Fruit fly (Drosophila melanogaster) ovary, adult (tissue): Measurements from ENCODE around the gene CG32700.

Source experiments
- CG17801 ChIP-seq: fragments of 200-800 bp; optimal IDR thresholded peaks from 2 replicates; lab custom pipeline; 2019; ENCODE audit warnings: missing biosample characterization, mild to moderate bottlenecking, missing genetic modification characterization, moderate library complexity; ENCODE audit not compliant: partially characterized antibody

Gene CG32700

DNA sequence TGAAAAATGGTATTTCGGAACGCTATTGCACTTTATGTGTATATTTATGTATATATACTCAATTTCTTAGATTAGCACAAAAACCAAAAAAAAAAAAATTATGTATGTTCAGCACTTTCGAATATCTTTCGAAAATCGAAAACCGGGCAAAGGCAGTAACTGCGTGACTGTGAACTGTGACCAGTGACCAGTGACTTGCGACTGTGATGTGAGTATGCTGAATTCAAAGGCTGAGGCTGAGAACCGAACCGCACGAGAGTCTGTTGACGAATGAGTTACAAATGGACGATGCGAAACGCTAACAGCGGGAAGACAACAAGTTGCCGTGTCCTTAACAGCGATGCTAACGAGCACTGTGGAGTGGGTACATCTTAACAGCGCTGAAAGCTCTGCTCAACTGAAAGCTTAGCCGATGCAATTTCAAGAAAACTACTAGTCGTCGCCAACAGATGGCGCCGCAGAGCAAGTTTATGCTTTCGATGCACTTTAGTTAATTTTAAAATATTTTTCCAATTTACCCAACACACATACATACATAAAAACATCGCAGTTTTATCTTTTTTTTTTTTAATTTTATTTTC, at the start of gene CG32700:
TSS of gene CG32700 (minus strand) at position 274 of the 581 bp plus-strand sequence.
- no peak for TF ChIP-seq CG17801

dm6 chrX:9600083-9600817, 49.6 kb upstream of the CG32700 start:
- TF ChIP-seq CG17801 = no peak

- no peak for TF ChIP-seq CG17801
Observed at dm6 chrX:9599158-9600082, 48.8 kb upstream of the CG32700 start.

DNA sequence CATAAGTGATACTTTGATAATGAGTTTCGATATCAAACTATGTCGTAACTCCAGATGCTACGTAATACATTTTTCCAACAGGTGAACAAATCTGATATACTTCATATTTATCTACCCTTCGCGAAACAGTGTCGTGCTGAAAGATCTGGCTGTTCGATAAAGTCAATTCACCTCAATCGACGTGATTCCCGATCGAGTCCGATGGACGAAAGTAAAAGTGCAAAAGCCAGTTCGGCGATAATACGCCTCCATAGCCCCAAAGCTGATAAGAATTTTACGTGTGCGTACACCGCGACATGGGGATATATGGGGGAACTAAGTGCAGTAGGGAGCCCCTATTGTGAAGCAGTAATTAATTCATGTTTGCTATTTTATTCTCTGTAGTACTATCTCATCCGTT, 47.5 kb upstream of the CG32700 start:
- no peak for TF ChIP-seq CG17801

DNA sequence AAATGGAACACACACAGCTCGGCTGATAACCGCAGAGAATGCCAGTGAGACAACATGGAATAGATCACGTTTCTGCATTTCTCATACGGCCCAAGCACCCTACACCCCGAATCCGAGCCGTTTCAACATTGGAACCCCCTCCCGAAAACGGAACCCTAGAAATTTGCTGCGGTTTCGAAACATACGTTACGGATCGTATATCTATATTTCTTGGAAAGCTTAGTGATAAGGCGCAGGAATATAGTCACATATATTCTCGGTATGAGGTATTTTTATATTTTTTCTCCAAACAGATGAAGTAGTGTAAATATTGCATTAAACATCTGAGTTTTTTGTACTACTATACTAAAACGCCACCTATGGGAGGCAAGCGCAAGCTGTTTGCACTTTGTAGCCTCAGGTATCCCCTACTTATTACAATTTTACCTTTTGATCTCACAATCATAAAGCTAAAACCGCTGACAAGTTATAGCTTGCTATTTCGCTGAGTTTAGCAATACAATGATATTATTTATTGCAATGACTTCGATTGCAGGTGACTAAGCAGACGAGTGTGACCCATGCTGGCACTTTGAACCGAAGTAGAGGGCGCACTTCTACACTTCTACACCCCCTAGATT, 44.8 kb upstream of the CG32700 start:
- no peak for TF ChIP-seq CG17801

- no peak for TF ChIP-seq CG17801
Observed at dm6 chrX:9594446-9594845, 43.8 kb upstream of the CG32700 start.

DNA sequence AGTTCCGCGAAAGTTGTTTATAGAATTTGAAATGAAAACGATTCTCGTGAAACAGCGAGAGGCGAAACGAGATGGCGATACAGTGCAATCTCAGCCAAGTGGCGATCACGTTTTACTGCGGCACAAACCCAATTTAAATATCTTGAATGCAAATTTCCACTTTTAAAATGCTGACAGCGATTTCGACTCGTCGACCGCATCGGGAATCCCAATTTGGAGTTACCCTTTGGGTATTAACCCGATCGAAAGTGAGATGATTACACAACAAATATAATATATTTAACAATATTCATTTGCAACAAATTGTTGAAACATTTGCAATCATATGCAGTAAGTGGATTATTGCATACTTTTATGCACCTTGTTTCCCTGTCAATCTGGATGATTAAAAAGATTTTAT, 40.0 kb upstream of the CG32700 start:
- no peak for TF ChIP-seq CG17801

DNA sequence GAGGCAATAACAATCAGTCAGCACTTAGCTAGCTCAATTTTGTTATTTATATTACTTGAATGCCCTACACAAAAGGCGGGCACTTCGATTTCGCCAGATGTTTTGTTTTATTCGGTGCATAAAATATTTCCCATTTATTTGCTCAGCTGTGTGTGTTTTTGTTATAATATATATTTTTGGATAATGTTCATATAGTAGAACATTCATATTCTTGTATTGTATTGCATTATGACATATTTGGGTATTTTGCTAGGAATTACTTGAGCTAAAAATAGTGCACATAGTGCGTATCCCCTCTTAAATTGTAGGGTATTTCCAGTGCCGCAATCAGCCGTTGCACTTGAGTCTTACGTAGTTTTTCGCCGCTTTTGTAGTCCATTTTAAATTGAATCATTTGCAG, 39.3 kb upstream of the CG32700 start:
- TF ChIP-seq CG17801 = peak; percentile 94

DNA sequence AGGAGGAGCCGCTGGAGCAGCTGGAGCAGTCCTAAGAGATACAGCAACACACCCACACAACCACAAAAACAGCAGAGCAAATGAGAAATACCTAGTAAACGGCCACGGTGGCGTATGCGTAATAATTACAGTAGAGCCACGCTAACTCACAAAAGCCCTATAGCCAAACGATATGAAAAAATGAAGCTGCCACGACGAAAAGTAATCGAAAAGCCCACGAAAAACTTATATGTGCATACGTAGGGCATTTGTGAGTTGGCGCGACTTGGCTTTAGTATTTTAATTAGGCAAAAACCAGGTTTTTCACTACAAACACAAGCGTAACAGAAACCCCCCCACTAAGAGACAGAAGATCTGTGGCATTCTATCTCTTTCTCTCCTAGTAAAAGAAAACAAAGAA, 37.2 kb upstream of the CG32700 start:
- TF ChIP-seq CG17801 = no peak

- no peak for TF ChIP-seq CG17801
Observed at dm6 chrX:9586627-9587026, 36.0 kb upstream of the CG32700 start.

- TF ChIP-seq CG17801 = no peak
Observed at dm6 chrX:9586038-9586437, 35.4 kb upstream of the CG32700 start.

- TF ChIP-seq CG17801 = peak; percentile 100
Observed at dm6 chrX:9585359-9586002, 34.8 kb upstream of the CG32700 start, which contains the start of gene Hex-A. Gene Hex-A (plus strand): TSS chrX:9585675.

DNA sequence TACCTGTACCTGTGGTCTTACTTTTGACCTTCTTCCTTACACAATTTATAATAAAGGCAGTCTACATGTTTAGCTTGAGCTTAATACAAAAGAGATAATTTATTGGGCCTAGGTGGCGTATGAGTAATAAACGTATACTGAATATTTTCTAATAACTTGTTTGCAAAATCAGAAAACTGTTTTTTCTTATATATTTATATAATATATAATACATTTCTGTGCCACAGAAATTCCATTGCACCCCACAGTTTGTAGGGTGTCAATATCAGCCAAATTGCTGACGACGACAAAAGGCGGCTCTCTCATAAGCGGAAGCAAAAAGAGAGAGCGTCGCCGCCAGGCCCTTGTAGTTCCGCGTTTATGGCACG, 34.3 kb upstream of the CG32700 start:
- no peak for TF ChIP-seq CG17801

dm6 chrX:9584104-9584947, 33.7 kb upstream of the CG32700 start:
- no peak for TF ChIP-seq CG17801

dm6 chrX:9583440-9584103, 32.9 kb upstream of the CG32700 start:
- peak; percentile 96 for TF ChIP-seq CG17801
